Worm (Caenorhabditis elegans) whole organism, young adult: ENCODE results near the gene clec-63.
A peak's percentile ranks its signal among the peaks of the same experiment; 100 is the strongest.

Experiments
- D2030.7 ChIP-seq: fragments of 200-800 bp; sonication (Bioruptor generic); IDR thresholded peaks from 2 replicates; pipeline ENCODE4 v1.3.6; 2022; ENCODE audit warnings: missing genetic modification reagents, missing genetic modification characterization, missing compliant biosample characterization
- T26A5.8 ChIP-seq: sonication (generic microtip); optimal IDR thresholded peaks from 2 replicates; lab custom pipeline; 2016; ENCODE audit warnings: missing genetic modification characterization, missing compliant biosample characterization
- Y79H2A.3 ChIP-seq: fragments of 200-800 bp; sonication (Bioruptor generic); conservative IDR thresholded peaks from 2 replicates; pipeline ENCODE4 v1.3.6; 2022; ENCODE audit warnings: missing genetic modification reagents, missing genetic modification characterization, missing compliant biosample characterization
- aptf-3 ChIP-seq: fragments of 200-800 bp; sonication (Bioruptor generic); IDR thresholded peaks from 2 replicates; pipeline ENCODE4 v1.3.6; 2022; ENCODE audit warnings: missing genetic modification characterization, missing compliant biosample characterization
- attf-6 ChIP-seq: fragments of 200-800 bp; sonication (Bioruptor generic); IDR thresholded peaks from 2 replicates; pipeline ENCODE4 v1.3.6; 2022; ENCODE audit warnings: missing genetic modification reagents, missing genetic modification characterization, missing compliant biosample characterization
- bed-1 ChIP-seq: fragments of 200-800 bp; sonication (Bioruptor generic); IDR thresholded peaks from 2 replicates; pipeline ENCODE4 v1.3.6; 2022; ENCODE audit warnings: missing genetic modification reagents, missing genetic modification characterization, missing compliant biosample characterization
- cebp-1 ChIP-seq, 2 experiments: fragments of 200-800 bp in 1 of 2; sonication (Bioruptor generic) in 1 of 2; sonication (generic microtip) in 1 of 2; IDR thresholded peaks in 1 of 2; optimal IDR thresholded peaks in 1 of 2; 2 replicates each; pipeline versions ENCODE4 v1.3.6 to Lab custom; 2017 to 2022; ENCODE audit warnings: missing compliant biosample characterization in 2 of 2, missing genetic modification characterization in 2 of 2, mild to moderate bottlenecking in 1 of 2, missing genetic modification reagents in 1 of 2, moderate library complexity in 1 of 2
- dpff-1 ChIP-seq: sonication (generic microtip); optimal IDR thresholded peaks from 2 replicates; lab custom pipeline; 2017; ENCODE audit warnings: mild to moderate bottlenecking, missing genetic modification characterization, missing compliant biosample characterization
- lir-1 ChIP-seq: fragments of 200-800 bp; sonication (Bioruptor generic); conservative IDR thresholded peaks from 2 replicates; pipeline ENCODE4 v1.3.6; 2022; ENCODE audit warnings: missing genetic modification reagents, missing genetic modification characterization, missing compliant biosample characterization
- mel-28 ChIP-seq: sonication (generic microtip); optimal IDR thresholded peaks from 2 replicates; lab custom pipeline; 2016; ENCODE audit warnings: borderline replicate concordance, mild to moderate bottlenecking, missing genetic modification characterization, missing compliant biosample characterization
- nhr-179 ChIP-seq: sonication (generic microtip); optimal IDR thresholded peaks from 2 replicates; lab custom pipeline; 2016; ENCODE audit warnings: mild to moderate bottlenecking, missing genetic modification characterization, missing compliant biosample characterization
- nhr-27 ChIP-seq: fragments of 200-800 bp; sonication (Bioruptor generic); optimal IDR thresholded peaks from 2 replicates; lab custom pipeline; 2018; ENCODE audit warnings: mild to moderate bottlenecking, missing genetic modification characterization, moderate library complexity, missing compliant biosample characterization
- nhr-80 ChIP-seq: sonication (generic microtip); optimal IDR thresholded peaks from 2 replicates; lab custom pipeline; 2016; ENCODE audit warnings: missing genetic modification characterization, missing compliant biosample characterization
- rec-8 ChIP-seq, 2 experiments: sonication (generic microtip); optimal IDR thresholded peaks; 2 replicates each; lab custom pipeline; 2016; ENCODE audit warnings: mild to moderate bottlenecking in 2 of 2, missing genetic modification characterization in 2 of 2, missing genetic modification reagents in 2 of 2, missing genotype in 2 of 2, missing biosample characterization in 1 of 2, missing compliant biosample characterization in 1 of 2, moderate library complexity in 1 of 2
- snpc-3.4 ChIP-seq: sonication (generic microtip); optimal IDR thresholded peaks from 2 replicates; lab custom pipeline; 2017; ENCODE audit warnings: missing genetic modification characterization, mild to moderate bottlenecking, missing compliant biosample characterization, antibody characterized with exemption, moderate library complexity, missing genotype, missing genetic modification reagents

Gene clec-63

DNA sequence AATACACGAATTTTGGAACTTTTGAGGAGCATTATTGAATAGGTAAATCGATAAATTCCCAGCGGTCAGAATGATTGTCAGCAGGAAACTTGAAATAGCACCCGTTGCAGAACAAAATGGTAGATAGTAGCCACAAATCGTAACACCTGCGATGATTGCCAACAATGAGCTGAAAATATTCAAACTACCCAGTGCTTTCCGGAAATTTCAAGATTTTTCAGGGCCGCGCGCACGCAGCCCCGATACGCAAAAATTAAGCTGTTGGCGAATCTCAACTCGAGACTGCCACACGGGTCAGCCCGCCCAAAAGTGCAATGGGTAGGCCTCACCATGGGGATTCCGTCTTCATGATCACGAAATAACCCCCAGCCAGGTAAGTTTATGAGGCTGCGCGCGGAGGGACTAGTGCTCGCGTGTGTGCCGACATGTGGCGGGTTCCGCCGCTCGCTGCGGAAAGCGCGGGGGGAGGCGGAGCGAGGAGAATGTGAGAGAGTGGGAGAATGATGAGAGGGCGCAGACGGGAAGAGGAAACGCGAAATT lies 49.2 kb downstream of the clec-63 start (continued):
- TF ChIP-seq nhr-80 (peak; percentile 66), attf-6 (GFP tag; lab: Robert Waterston, UW) (peak; percentile 99), aptf-3 (0 out of 2 replicates have a peak, but pooled peaks have one; percentile 39), T26A5.8 (peak; percentile 52), nhr-27 (tag; lab: Kevin White, UChicago) (peak; percentile 49), mel-28 (tag; lab: Kevin White, UChicago) (peak; percentile 92), dpff-1 (peak; percentile 95), Y79H2A.3 (GFP tag; lab: Robert Waterston, UW) (peak; percentile 79), nhr-179 (tag; lab: Kevin White, UChicago) (peak; percentile 40), rec-8 (tag; optimal IDR thresholded peaks at IDR 0.05; lab: Kevin White, UChicago) (peak; percentile 82 to 98), D2030.7 (GFP tag; lab: Robert Waterston, UW) (peak; percentile 99), cebp-1 (GFP tag; IDR thresholded peaks at IDR 0.05; lab: Robert Waterston, UW) (no peak; the same call in none of the 2 replicates), cebp-1 (tag; optimal IDR thresholded peaks at IDR 0.05; lab: Kevin White, UChicago) (peak; percentile 93), lir-1 (GFP tag; lab: Robert Waterston, UW) (peak; percentile 81), bed-1 (GFP tag; lab: Robert Waterston, UW) (0 out of 2 replicates have a peak, but pooled peaks have one; percentile 45), snpc-3.4 (tag; lab: Kevin White, UChicago) (peak; percentile 96)
